Worm (Caenorhabditis elegans): ENCODE measurements around the gene ZK1073.2.

DNA sequence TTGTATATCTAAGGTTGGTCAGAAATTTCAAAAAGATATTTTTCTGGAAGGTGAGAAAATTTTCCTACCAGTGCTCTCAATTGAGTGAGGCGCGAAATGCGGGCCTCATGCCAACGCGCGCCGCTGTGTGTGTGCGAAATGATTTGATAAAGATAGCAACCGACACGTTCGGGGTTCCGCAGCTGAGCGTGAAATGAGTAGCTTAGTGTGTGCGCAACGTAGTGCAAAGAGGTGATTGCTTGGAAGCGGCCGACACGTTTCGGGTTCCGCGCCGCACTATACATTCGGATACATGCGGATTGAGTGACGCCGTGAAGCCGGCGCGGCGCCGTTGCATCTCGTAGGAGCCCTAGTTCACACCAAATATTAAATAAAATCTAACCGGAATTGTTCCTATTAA, 12.3 kb upstream of the ZK1073.2 start:
- TF ChIP-seq ama-1 (optimal IDR thresholded peaks at IDR 0.05), result no peak
- no peak for TF ChIP-seq unc-86 (tag; optimal IDR thresholded peaks at IDR 0.05)
- no peak for TF ChIP-seq nhr-11 (tag; optimal IDR thresholded peaks at IDR 0.05)
- no peak for TF ChIP-seq fax-1 (tag; optimal IDR thresholded peaks at IDR 0.05)
